Worm (Caenorhabditis elegans) whole organism, mixed stage, embryonic: ENCODE results near the gene abu-7.
A peak's percentile ranks its signal among the peaks of the same experiment; 100 is the strongest.

ENCODE experiments used
- M03D4.4 ChIP-seq: sonication (generic microtip); optimal IDR thresholded peaks from 2 replicates; lab custom pipeline; 2017; ENCODE audit warnings: mild to moderate bottlenecking, missing genetic modification characterization, missing compliant biosample characterization
- blmp-1 ChIP-seq: fragments of 150-350 bp; optimal IDR thresholded peaks from 2 replicates; lab custom pipeline; 2014; ENCODE audit warnings: missing biosample characterization, missing genetic modification characterization
- ceh-39 ChIP-seq: fragments of 150-350 bp; optimal IDR thresholded peaks from 2 replicates; lab custom pipeline; 2014; ENCODE audit warnings: missing biosample characterization, missing genetic modification characterization
- ceh-83 ChIP-seq: fragments of 200-800 bp; sonication (Bioruptor generic); optimal IDR thresholded peaks from 2 replicates; lab custom pipeline; 2018; ENCODE audit warnings: mild to moderate bottlenecking, missing genetic modification characterization, missing compliant biosample characterization
- ces-1 ChIP-seq: fragments of 150-350 bp; optimal IDR thresholded peaks from 2 replicates; lab custom pipeline; 2014; ENCODE audit warnings: missing biosample characterization, missing genetic modification reagents, missing genetic modification characterization
- drap-1 ChIP-seq: fragments of 200-800 bp; sonication (Bioruptor generic); optimal IDR thresholded peaks from 3 replicates; lab custom pipeline; 2018; ENCODE audit warnings: mild to moderate bottlenecking, missing genetic modification characterization, missing compliant biosample characterization
- elt-1 ChIP-seq: sonication (generic microtip); optimal IDR thresholded peaks from 2 replicates; lab custom pipeline; 2017; ENCODE audit warnings: missing genetic modification characterization, mild to moderate bottlenecking, missing compliant biosample characterization, antibody characterized with exemption, moderate library complexity, borderline replicate concordance; ENCODE audit not compliant: insufficient read depth
- elt-3 ChIP-seq: fragments of 150-350 bp; optimal IDR thresholded peaks from 2 replicates; lab custom pipeline; 2014; ENCODE audit warnings: missing biosample characterization, missing genetic modification characterization
- flh-1 ChIP-seq: fragments of 200-800 bp; sonication (Bioruptor generic); optimal IDR thresholded peaks from 2 replicates; lab custom pipeline; 2018; ENCODE audit warnings: mild to moderate bottlenecking, missing genetic modification characterization, moderate library complexity, missing compliant biosample characterization
- hlh-1 ChIP-seq: fragments of 150-350 bp; optimal IDR thresholded peaks from 2 replicates; lab custom pipeline; 2014; ENCODE audit warnings: missing biosample characterization, missing genetic modification reagents, missing genetic modification characterization
- lin-13 ChIP-seq: fragments of 150-350 bp; optimal IDR thresholded peaks from 2 replicates; lab custom pipeline; 2014; ENCODE audit warnings: missing biosample characterization, missing genetic modification characterization
- lsy-2 ChIP-seq: fragments of 150-350 bp; optimal IDR thresholded peaks from 2 replicates; lab custom pipeline; 2014; ENCODE audit warnings: missing biosample characterization, missing genetic modification characterization
- mab-5 ChIP-seq: fragments of 150-350 bp; optimal IDR thresholded peaks from 2 replicates; lab custom pipeline; 2014; ENCODE audit warnings: missing biosample characterization, missing genetic modification characterization
- mep-1 ChIP-seq: fragments of 150-350 bp; optimal IDR thresholded peaks from 2 replicates; lab custom pipeline; 2017; ENCODE audit warnings: missing biosample characterization, missing genetic modification reagents, missing genetic modification characterization, inconsistent platforms
- mls-2 ChIP-seq: sonication (generic microtip); optimal IDR thresholded peaks from 2 replicates; lab custom pipeline; 2016; ENCODE audit warnings: mild to moderate bottlenecking, missing genetic modification characterization, moderate library complexity, missing compliant biosample characterization
- nhr-12 ChIP-seq: fragments of 150-350 bp; optimal IDR thresholded peaks from 2 replicates; lab custom pipeline; 2014; ENCODE audit warnings: missing biosample characterization, missing genetic modification characterization
- nhr-2 ChIP-seq: fragments of 150-350 bp; optimal IDR thresholded peaks from 2 replicates; lab custom pipeline; 2014; ENCODE audit warnings: missing biosample characterization, missing genetic modification characterization
- nhr-237 ChIP-seq: fragments of 150-350 bp; optimal IDR thresholded peaks from 2 replicates; lab custom pipeline; 2014; ENCODE audit warnings: missing biosample characterization, missing genetic modification characterization
- nhr-28 ChIP-seq: fragments of 150-350 bp; optimal IDR thresholded peaks from 2 replicates; lab custom pipeline; 2014; ENCODE audit warnings: missing biosample characterization, missing genetic modification characterization
- nhr-76 ChIP-seq: sonication (generic microtip); optimal IDR thresholded peaks from 2 replicates; lab custom pipeline; 2017; ENCODE audit warnings: missing biosample characterization, missing genetic modification characterization
- pha-4 ChIP-seq: fragments of 150-350 bp; optimal IDR thresholded peaks from 2 replicates; lab custom pipeline; 2018; ENCODE audit warnings: missing biosample characterization, missing genetic modification reagents, missing genetic modification characterization
- sem-2 ChIP-seq: fragments of 200-800 bp; sonication (Bioruptor generic); optimal IDR thresholded peaks from 2 replicates; lab custom pipeline; 2018; ENCODE audit warnings: mild to moderate bottlenecking, missing genetic modification characterization, missing compliant biosample characterization
- snpc-4 ChIP-seq: fragments of 150-350 bp; optimal IDR thresholded peaks from 2 replicates; lab custom pipeline; 2014; ENCODE audit warnings: missing biosample characterization, missing genetic modification characterization
- sptf-1 ChIP-seq: sonication (generic microtip); optimal IDR thresholded peaks from 2 replicates; lab custom pipeline; 2017; ENCODE audit warnings: mild to moderate bottlenecking, missing genetic modification characterization, moderate library complexity, missing compliant biosample characterization
- tbx-8 ChIP-seq: fragments of 200-800 bp; sonication (Bioruptor generic); optimal IDR thresholded peaks from 2 replicates; lab custom pipeline; 2018; ENCODE audit warnings: mild to moderate bottlenecking, missing genetic modification characterization, moderate library complexity, missing compliant biosample characterization
- unc-120 ChIP-seq: sonication (generic microtip); optimal IDR thresholded peaks from 2 replicates; lab custom pipeline; 2017; ENCODE audit warnings: missing genetic modification characterization, missing compliant biosample characterization; ENCODE audit not compliant: poor library complexity, severe bottlenecking
- unc-62 ChIP-seq: fragments of 150-350 bp; optimal IDR thresholded peaks from 2 replicates; lab custom pipeline; 2014; ENCODE audit warnings: missing biosample characterization, missing genetic modification reagents, missing genetic modification characterization
- zip-8 ChIP-seq: fragments of 150-350 bp; optimal IDR thresholded peaks from 2 replicates; lab custom pipeline; 2014; ENCODE audit warnings: missing biosample characterization, missing genetic modification characterization

The abu-7 gene

DNA sequence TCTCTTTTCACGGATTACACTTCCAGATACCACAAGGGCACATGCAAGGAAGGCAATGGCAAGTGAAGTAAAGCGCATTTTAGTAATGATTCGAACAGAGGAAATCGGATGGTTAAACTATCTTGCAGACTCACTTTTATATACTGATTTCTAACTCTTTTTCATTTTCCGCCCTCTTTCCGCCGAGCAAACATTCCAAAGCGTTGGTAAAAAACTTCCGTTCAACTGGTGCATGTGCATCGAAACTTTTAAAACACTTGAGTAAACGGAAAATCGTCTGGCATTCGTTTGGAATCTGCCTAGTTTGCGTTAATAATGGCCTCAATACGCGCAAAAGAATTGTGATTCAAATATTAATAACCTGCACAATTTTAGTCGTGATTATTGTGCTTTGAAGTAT lies at the start of gene abu-7:
TSS of gene abu-7 (minus strand) at position 101 of the 400 bp plus-strand sequence.
- TF ChIP-seq mab-5 (tag; lab: Kevin White, UChicago) (no peak), snpc-4 (no peak), unc-62 (GFP tag; lab: Kevin White, UChicago) (no peak)

DNA sequence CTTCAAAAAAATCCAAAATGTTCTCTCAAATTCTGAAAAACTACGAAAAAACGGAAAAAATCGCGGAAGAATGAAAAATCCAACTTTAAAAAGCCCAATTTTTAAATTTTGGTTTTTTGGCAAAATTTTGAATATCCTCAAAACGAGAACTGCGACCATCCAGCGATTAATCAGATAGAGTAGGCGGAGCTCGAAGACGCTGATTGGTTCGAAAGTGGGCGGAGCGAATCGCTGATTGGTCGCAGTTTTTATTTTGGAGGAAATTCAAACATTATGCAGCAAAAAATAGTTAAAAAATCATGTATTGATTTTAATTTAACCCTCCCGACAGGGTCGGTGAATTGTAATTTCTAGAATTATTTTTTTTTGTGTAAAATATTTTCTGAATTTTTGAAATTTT lies 49.1 kb upstream of the abu-7 start:
- TF ChIP-seq ceh-83 (GFP tag; lab: Kevin White, UChicago) (no peak), sem-2 (no peak), lin-13 (no peak), pha-4 (no peak), tbx-8 (no peak), drap-1 (GFP tag; lab: Kevin White, UChicago) (no peak), snpc-4 (no peak), nhr-12 (tag; lab: Kevin White, UChicago) (no peak), lsy-2 (tag; lab: Kevin White, UChicago) (no peak), nhr-237 (tag; lab: Kevin White, UChicago) (no peak), M03D4.4 (no peak), mls-2 (tag; lab: Kevin White, UChicago) (no peak), zip-8 (tag; lab: Kevin White, UChicago) (no peak), nhr-28 (tag; lab: Kevin White, UChicago) (no peak), nhr-76 (tag; lab: Kevin White, UChicago) (no peak), sptf-1 (tag; lab: Kevin White, UChicago) (no peak)

DNA sequence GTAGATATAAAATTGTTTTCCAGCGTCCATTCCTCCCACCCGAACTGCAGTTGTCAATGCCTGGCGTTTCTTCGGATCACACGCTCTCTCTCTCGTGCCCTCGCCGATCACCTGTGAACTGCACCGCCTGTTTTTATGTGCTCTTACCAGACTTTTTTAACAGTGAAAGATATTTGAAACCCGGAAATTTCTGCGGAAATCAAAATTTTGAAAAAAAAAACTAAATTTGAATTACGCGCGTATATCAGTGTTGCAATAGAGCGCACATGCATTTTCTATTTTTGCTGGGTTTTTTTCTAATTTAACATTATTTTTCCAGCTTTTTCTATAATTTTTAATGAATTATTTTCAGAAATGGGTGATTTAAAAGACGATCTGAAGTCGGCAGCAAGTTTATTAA lies 39.5 kb upstream of the abu-7 start, which contains the start of gene ttc-37:
TSS of gene ttc-37 (plus strand) at position 349 of the 400 bp plus-strand sequence.
- TF ChIP-seq drap-1 (GFP tag; lab: Kevin White, UChicago) (no peak), elt-1 (no peak), nhr-237 (tag; lab: Kevin White, UChicago) (peak; percentile 3)

DNA sequence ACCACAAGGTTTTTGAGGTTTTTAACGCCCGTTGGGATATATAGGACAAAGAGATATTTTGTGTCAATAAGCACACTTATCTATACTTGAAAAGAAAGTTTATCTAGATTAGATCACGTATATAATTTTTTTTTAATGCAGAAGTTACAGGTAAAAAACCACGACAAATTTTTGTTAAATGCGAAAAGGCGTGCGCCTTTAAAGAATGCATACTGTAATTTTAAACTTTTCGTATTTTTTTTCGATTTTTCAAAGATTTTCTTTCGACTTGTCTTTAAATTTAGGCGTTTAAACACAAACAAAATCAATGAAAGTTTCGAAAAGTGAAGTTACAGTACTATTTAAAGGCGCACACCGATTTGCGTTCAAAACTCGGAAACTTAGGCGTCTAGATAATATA lies 39.1 kb upstream of the abu-7 start:
- TF ChIP-seq ceh-39 (tag; lab: Kevin White, UChicago) (no peak), drap-1 (GFP tag; lab: Kevin White, UChicago) (no peak), elt-1 (no peak), flh-1 (GFP tag; lab: Kevin White, UChicago) (no peak), hlh-1 (tag; lab: Kevin White, UChicago) (no peak), mab-5 (tag; lab: Kevin White, UChicago) (no peak)

DNA sequence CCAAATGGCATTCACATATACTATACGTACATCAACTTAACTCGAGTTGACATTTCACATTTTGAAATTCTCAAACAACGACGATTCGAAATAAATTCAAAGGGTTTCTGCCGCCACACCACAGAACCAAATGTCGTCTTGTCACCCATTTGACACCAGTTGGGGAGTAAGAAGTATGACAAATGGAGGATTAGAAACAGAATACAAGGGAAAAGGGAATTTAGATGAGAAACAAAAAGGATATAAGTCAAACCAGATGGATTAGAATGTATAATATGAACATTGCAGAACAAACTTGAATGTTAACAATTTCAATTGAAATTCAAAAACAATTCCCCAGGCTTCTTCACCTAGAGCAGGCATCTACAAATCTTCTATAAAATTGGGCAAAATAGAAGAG lies 37.1 kb upstream of the abu-7 start:
- TF ChIP-seq M03D4.4 (no peak), snpc-4 (no peak), elt-3 (tag; lab: Kevin White, UChicago) (no peak), pha-4 (no peak), unc-62 (GFP tag; lab: Kevin White, UChicago) (peak; percentile 11), ceh-39 (tag; lab: Kevin White, UChicago) (no peak)

DNA sequence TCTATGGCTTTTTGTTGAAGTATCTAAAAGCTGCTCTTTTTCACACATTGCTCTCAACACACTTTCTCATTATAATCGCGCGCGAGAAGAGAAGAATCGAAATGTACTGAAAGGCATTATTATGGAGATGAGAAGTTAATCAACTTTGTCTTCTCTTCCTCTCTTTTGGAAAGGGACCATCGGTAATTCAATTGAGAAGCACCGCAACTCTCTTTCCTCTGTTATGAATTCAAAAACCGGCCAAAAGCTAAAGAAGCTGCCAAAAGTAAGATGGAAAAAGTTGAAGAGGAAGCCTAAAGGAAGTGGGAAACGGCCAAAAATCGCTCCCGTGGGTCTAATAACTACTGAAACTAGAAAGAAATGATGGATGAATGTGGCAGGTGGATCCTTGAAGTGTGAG lies 35.6 kb upstream of the abu-7 start:
- TF ChIP-seq ces-1 (GFP tag; lab: Kevin White, UChicago) (peak; percentile 99), snpc-4 (no peak), ceh-83 (GFP tag; lab: Kevin White, UChicago) (no peak)

DNA sequence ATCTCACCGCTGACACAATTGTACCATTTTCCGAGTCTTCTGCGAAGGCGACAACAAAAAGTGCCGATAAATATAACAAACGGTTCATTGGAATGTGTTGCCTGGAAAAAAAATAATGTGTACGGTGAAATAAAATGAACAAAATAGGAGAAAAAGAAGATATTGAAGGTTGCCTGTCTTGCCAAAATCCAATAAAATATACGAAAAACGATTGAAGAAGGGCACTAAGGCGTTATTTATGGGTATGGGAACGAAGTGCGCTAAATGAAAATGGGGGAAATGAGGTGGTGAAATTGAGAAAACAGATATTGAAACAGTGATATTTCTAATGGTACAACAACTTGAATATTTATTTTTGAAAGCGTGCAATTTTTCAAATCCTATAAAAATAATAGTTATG lies 33.7 kb upstream of the abu-7 start, which contains the start of gene Y47A7.2:
TSS of gene Y47A7.2 (minus strand) at position 101 of the 400 bp plus-strand sequence.
- TF ChIP-seq zip-8 (tag; lab: Kevin White, UChicago), result no peak
- TF ChIP-seq unc-120 (tag; lab: Kevin White, UChicago), result no peak
- no peak for TF ChIP-seq mep-1
- TF ChIP-seq ceh-83 (GFP tag; lab: Kevin White, UChicago), result no peak
- TF ChIP-seq nhr-2 (tag; lab: Kevin White, UChicago), result no peak
- TF ChIP-seq blmp-1, result no peak
- TF ChIP-seq nhr-237 (tag; lab: Kevin White, UChicago), result no peak
- TF ChIP-seq M03D4.4, result no peak
- no peak for TF ChIP-seq elt-3 (tag; lab: Kevin White, UChicago)
